Fruit fly (Drosophila melanogaster) whole organism, embryonic: ENCODE results near the gene CG15414.

Experiments
- Adf1 ChIP-seq: fragments of 200-800 bp; sonication (Bioruptor generic); IDR thresholded peaks from 2 replicates; pipeline ENCODE4 v1.3.6; 2022; ENCODE audit warnings: missing biosample characterization, missing genetic modification characterization
- BtbVII ChIP-seq: fragments of 200-800 bp; sonication (Bioruptor generic); optimal IDR thresholded peaks from 3 replicates; lab custom pipeline; 2017; ENCODE audit warnings: missing biosample characterization, mild to moderate bottlenecking, missing genetic modification characterization
- CG10654 ChIP-seq: fragments of 200-800 bp; sonication (Bioruptor generic); optimal IDR thresholded peaks from 2 replicates; lab custom pipeline; 2016; ENCODE audit warnings: missing biosample characterization, missing genetic modification characterization
- CG11560 ChIP-seq: fragments of 200-800 bp; sonication (Bioruptor generic); IDR thresholded peaks from 3 replicates; pipeline ENCODE4 v1.3.6; 2022; ENCODE audit warnings: missing biosample characterization, missing genetic modification characterization
- CG12769 ChIP-seq: fragments of 200-800 bp; sonication (Bioruptor generic); optimal IDR thresholded peaks from 2 replicates; lab custom pipeline; 2019; ENCODE audit warnings: missing biosample characterization, mild to moderate bottlenecking, missing genetic modification characterization, moderate library complexity
- CG12942 ChIP-seq: fragments of 200-800 bp; sonication (Bioruptor generic); optimal IDR thresholded peaks from 3 replicates; lab custom pipeline; 2016; ENCODE audit warnings: missing biosample characterization, missing genetic modification characterization
- CG13624 ChIP-seq: fragments of 200-800 bp; sonication (Bioruptor generic); optimal IDR thresholded peaks from 2 replicates; lab custom pipeline; 2016; ENCODE audit warnings: missing biosample characterization, missing genetic modification characterization
- CG15479 ChIP-seq: fragments of 200-800 bp; sonication (Bioruptor generic); optimal IDR thresholded peaks from 3 replicates; lab custom pipeline; 2019; ENCODE audit warnings: missing biosample characterization, mild to moderate bottlenecking, missing genetic modification characterization, moderate library complexity
- CG17385 ChIP-seq: fragments of 200-800 bp; sonication (Bioruptor generic); optimal IDR thresholded peaks from 3 replicates; lab custom pipeline; 2018; ENCODE audit warnings: missing biosample characterization, mild to moderate bottlenecking, missing genetic modification characterization
- CG17568 ChIP-seq: fragments of 200-800 bp; sonication (Bioruptor generic); optimal IDR thresholded peaks from 2 replicates; lab custom pipeline; 2018; ENCODE audit warnings: missing biosample characterization, mild to moderate bottlenecking, missing genetic modification characterization, moderate library complexity
- CG32767 ChIP-seq: fragments of 200-800 bp; sonication (Bioruptor generic); IDR thresholded peaks from 2 replicates; pipeline ENCODE4 v1.3.6; 2022; ENCODE audit warnings: missing biosample characterization, missing genetic modification characterization
- CG33213 ChIP-seq: fragments of 200-800 bp; sonication (Bioruptor generic); optimal IDR thresholded peaks from 3 replicates; lab custom pipeline; 2016; ENCODE audit warnings: missing biosample characterization, missing genetic modification characterization
- CG34376 ChIP-seq: fragments of 200-800 bp; sonication (Bioruptor generic); optimal IDR thresholded peaks from 2 replicates; lab custom pipeline; 2018; ENCODE audit warnings: missing biosample characterization, mild to moderate bottlenecking, missing genetic modification characterization
- CG4854 ChIP-seq: fragments of 200-800 bp; sonication (Bioruptor generic); optimal IDR thresholded peaks from 2 replicates; lab custom pipeline; 2016; ENCODE audit warnings: missing biosample characterization, missing genetic modification characterization, inconsistent platforms
- CG6813 ChIP-seq: fragments of 200-800 bp; sonication (Bioruptor generic); optimal IDR thresholded peaks from 2 replicates; lab custom pipeline; 2017; ENCODE audit warnings: missing biosample characterization, missing genetic modification characterization, mild to moderate bottlenecking, moderate library complexity, missing genetic modification reagents
- CG9932 ChIP-seq: fragments of 200-800 bp; sonication (Bioruptor generic); IDR thresholded peaks from 2 replicates; pipeline ENCODE4 v1.3.6; 2022; ENCODE audit warnings: missing biosample characterization, missing genetic modification characterization
- Dfd ChIP-seq, 2 experiments: fragments of >200 bp; optimal IDR thresholded peaks; 2 replicates each; lab custom pipeline; 2017; ENCODE audit warnings: missing biosample characterization in 2 of 2, missing genetic modification characterization in 2 of 2
- Ets65A ChIP-seq: fragments of 200-800 bp; sonication (Bioruptor generic); peaks from one replicate; lab custom pipeline; 2016; ENCODE audit warnings: missing biosample characterization, missing genetic modification characterization
- Hey ChIP-seq: fragments of 200-800 bp; sonication (Bioruptor generic); optimal IDR thresholded peaks from 3 replicates; lab custom pipeline; 2018; ENCODE audit warnings: missing biosample characterization, mild to moderate bottlenecking, missing genetic modification characterization
- Hr39 ChIP-seq: fragments of >200 bp; optimal IDR thresholded peaks from 2 replicates; lab custom pipeline; 2017
- Hsf ChIP-seq: fragments of 200-800 bp; sonication (Bioruptor generic); optimal IDR thresholded peaks from 3 replicates; lab custom pipeline; 2016; ENCODE audit warnings: missing biosample characterization, missing genetic modification characterization
- MBD-R2 ChIP-seq: fragments of 200-800 bp; sonication (Bioruptor generic); IDR thresholded peaks from 2 replicates; pipeline ENCODE4 v1.3.6; 2022; ENCODE audit warnings: missing biosample characterization, missing genetic modification characterization
- Mrtf ChIP-seq: fragments of 200-800 bp; sonication (Bioruptor generic); IDR thresholded peaks from 3 replicates; pipeline ENCODE4 v1.3.6; 2022; ENCODE audit warnings: missing biosample characterization, missing genetic modification characterization
- Pdp1 ChIP-seq, 2 experiments: fragments of 200-800 bp; sonication (Bioruptor generic); optimal IDR thresholded peaks; 3 replicates each; lab custom pipeline; 2016; ENCODE audit warnings: missing biosample characterization in 2 of 2, missing genetic modification characterization in 2 of 2, mild to moderate bottlenecking in 1 of 2, moderate library complexity in 1 of 2
- Rfx ChIP-seq: fragments of 200-800 bp; sonication (Bioruptor generic); IDR thresholded peaks from 2 replicates; pipeline ENCODE4 v1.3.6; 2022; ENCODE audit warnings: missing biosample characterization, missing genetic modification characterization
- Vsx1 ChIP-seq: fragments of 200-800 bp; sonication (Bioruptor generic); optimal IDR thresholded peaks from 2 replicates; lab custom pipeline; 2017; ENCODE audit warnings: missing biosample characterization, mild to moderate bottlenecking, missing genetic modification characterization, missing genetic modification reagents
- bsh ChIP-seq, 2 experiments: fragments of 200-800 bp; sonication (Bioruptor generic); optimal IDR thresholded peaks; 2 replicates each; lab custom pipeline; 2017 to 2018; ENCODE audit warnings: mild to moderate bottlenecking in 2 of 2, missing biosample characterization in 2 of 2, missing genetic modification characterization in 2 of 2, moderate library complexity in 1 of 2
- chinmo ChIP-seq: fragments of 200-800 bp; sonication (Bioruptor generic); IDR thresholded peaks from 4 replicates; pipeline ENCODE4 v1.3.6; 2022; ENCODE audit warnings: missing biosample characterization, missing genetic modification characterization; ENCODE audit not compliant: partially characterized antibody
- chm ChIP-seq: fragments of 200-800 bp; sonication (Bioruptor generic); IDR thresholded peaks from 2 replicates; pipeline ENCODE4 v1.3.6; 2022; ENCODE audit warnings: missing biosample characterization, missing genetic modification characterization
- ci ChIP-seq: fragments of 200-800 bp; sonication (Bioruptor generic); IDR thresholded peaks from 3 replicates; pipeline ENCODE4 v1.3.6; 2022; ENCODE audit warnings: missing biosample characterization, missing genetic modification characterization
- dimm ChIP-seq: fragments of 200-800 bp; sonication (Bioruptor generic); IDR thresholded peaks from 2 replicates; pipeline ENCODE4 v1.3.6; 2022; ENCODE audit warnings: missing biosample characterization, missing genetic modification characterization
- disco-r ChIP-seq: fragments of 200-800 bp; sonication (Bioruptor generic); optimal IDR thresholded peaks from 2 replicates; lab custom pipeline; 2016; ENCODE audit warnings: missing biosample characterization, missing genetic modification characterization
- ftz-f1 ChIP-seq: fragments of 200-800 bp; sonication (Bioruptor generic); optimal IDR thresholded peaks from 2 replicates; lab custom pipeline; 2016; ENCODE audit warnings: missing biosample characterization, missing genetic modification characterization
- lab ChIP-seq: fragments of 200-800 bp; sonication (Bioruptor generic); optimal IDR thresholded peaks from 3 replicates; lab custom pipeline; 2017; ENCODE audit warnings: missing biosample characterization, missing genetic modification characterization, mild to moderate bottlenecking, moderate library complexity, missing genetic modification reagents
- nau ChIP-seq: fragments of 200-800 bp; sonication (Bioruptor generic); optimal IDR thresholded peaks from 3 replicates; lab custom pipeline; 2017; ENCODE audit warnings: missing biosample characterization, mild to moderate bottlenecking, missing genetic modification characterization, missing genetic modification reagents
- nerfin-2 ChIP-seq: fragments of 200-800 bp; sonication (Bioruptor generic); IDR thresholded peaks from 2 replicates; pipeline ENCODE4 v1.3.6; 2022; ENCODE audit warnings: missing biosample characterization, missing genetic modification characterization; ENCODE audit not compliant: partially characterized antibody
- odd ChIP-seq: fragments of 200-800 bp; sonication (Bioruptor generic); optimal IDR thresholded peaks from 2 replicates; lab custom pipeline; 2017; ENCODE audit warnings: missing biosample characterization, mild to moderate bottlenecking, missing genetic modification characterization
- peb ChIP-seq: fragments of 200-800 bp; sonication (Bioruptor generic); IDR thresholded peaks from 2 replicates; pipeline ENCODE4 v1.3.6; 2022; ENCODE audit warnings: missing biosample characterization, missing genetic modification characterization
- pum ChIP-seq: fragments of 200-800 bp; sonication (Bioruptor generic); optimal IDR thresholded peaks from 2 replicates; lab custom pipeline; 2016; ENCODE audit warnings: missing biosample characterization, missing genetic modification characterization
- rib ChIP-seq: fragments of 200-800 bp; sonication (Bioruptor generic); IDR thresholded peaks from 2 replicates; pipeline ENCODE4 v1.3.6; 2022; ENCODE audit warnings: missing biosample characterization, missing genetic modification characterization
- row ChIP-seq: fragments of 200-800 bp; sonication (Bioruptor generic); IDR thresholded peaks from 3 replicates; pipeline ENCODE4 v1.3.6; 2022; ENCODE audit warnings: missing biosample characterization, missing genetic modification characterization
- sug ChIP-seq: fragments of 200-800 bp; optimal IDR thresholded peaks from 2 replicates; lab custom pipeline; 2019; ENCODE audit warnings: missing biosample characterization, mild to moderate bottlenecking, missing genetic modification characterization, moderate library complexity
- twi ChIP-seq: fragments of 200-800 bp; optimal IDR thresholded peaks from 2 replicates; lab custom pipeline; 2019; ENCODE audit warnings: missing biosample characterization, mild to moderate bottlenecking, missing genetic modification characterization, moderate library complexity
- vvl ChIP-seq: fragments of 200-800 bp; sonication (Bioruptor generic); IDR thresholded peaks from 2 replicates; pipeline ENCODE4 v1.3.6; 2022; ENCODE audit warnings: missing biosample characterization, missing genetic modification characterization
- wek ChIP-seq: fragments of 200-800 bp; sonication (Bioruptor generic); optimal IDR thresholded peaks from 3 replicates; lab custom pipeline; 2018; ENCODE audit warnings: missing biosample characterization, mild to moderate bottlenecking, missing genetic modification characterization, moderate library complexity

The CG15414 gene

DNA sequence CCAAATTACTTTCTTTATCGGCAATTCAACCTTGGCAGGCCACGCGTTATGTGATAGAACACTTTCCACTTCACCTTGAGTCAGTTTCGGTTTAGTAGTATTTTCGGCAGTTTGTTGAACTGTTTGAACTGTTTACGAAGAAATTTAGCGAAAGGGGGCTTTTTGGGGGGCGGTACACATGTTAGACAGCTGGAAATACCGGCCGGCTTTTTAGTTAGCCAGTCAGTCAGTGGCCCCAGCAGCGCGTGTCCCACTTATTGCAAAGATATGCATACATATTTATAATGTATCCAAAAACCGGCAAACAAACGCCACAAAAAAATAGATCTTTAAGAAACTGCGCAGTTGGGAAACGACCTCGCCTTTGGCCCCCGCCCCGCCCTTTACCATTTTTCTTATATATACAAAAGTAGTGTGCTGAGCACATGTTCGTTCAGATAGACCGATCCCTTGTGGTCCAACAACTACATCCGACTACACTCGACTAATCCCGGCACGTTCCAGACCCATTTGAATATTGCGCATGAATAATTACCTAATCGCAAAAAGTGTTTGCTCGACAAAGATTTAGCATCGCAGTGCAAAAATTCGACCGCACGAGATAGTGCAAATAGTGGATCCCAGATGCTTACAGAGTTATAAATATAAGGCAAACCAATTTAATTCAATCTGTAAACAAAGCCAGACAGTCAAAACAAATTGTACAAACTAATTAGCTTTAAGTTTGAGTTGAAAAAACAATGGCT, 11.0 kb downstream of the CG15414 start (continued):
- TF ChIP-seq MBD-R2 (GFP tag; lab: Robert Waterston, UW) = no peak; the same call in 1 of the 2 replicates
- TF ChIP-seq CG17568 = no peak
- TF ChIP-seq Hsf (GFP tag; lab: Kevin White, UChicago) = no peak
- no peak for TF ChIP-seq CG11560
- TF ChIP-seq CG33213 (GFP tag; lab: Kevin White, UChicago) = no peak
- no peak; the same call in 1 of the 2 replicates for TF ChIP-seq Rfx (GFP tag; lab: Robert Waterston, UW)
- peak; percentile 2 for TF ChIP-seq Vsx1 (GFP tag; lab: Kevin White, UChicago)
- TF ChIP-seq wek (GFP tag; lab: Kevin White, UChicago) = no peak
- TF ChIP-seq Pdp1 (GFP tag; optimal IDR thresholded peaks at IDR 0.05; lab: Kevin White, UChicago) = peak in 1 of 2 experiments; percentile 26
- TF ChIP-seq CG12942 (GFP tag; lab: Kevin White, UChicago) = no peak
- 0 out of 2 replicates have a peak, but pooled peaks have one; percentile 3 for TF ChIP-seq CG9932
- no peak for TF ChIP-seq dimm
- TF ChIP-seq Ets65A (GFP tag; lab: Kevin White, UChicago) = peak; percentile 38
- no peak for TF ChIP-seq peb (GFP tag; lab: Robert Waterston, UW)
- peak; percentile 14; the same call in 1 of the 2 replicates for TF ChIP-seq Adf1 (GFP tag; lab: Robert Waterston, UW)
- TF ChIP-seq Hr39 (lab: Kevin White, UChicago) = no peak
- no peak for TF ChIP-seq CG15479 (GFP tag; lab: Kevin White, UChicago)
- peak; percentile 52; the same call in 1 of the 3 replicates for TF ChIP-seq ci (GFP tag; lab: Robert Waterston, UW)
- TF ChIP-seq CG12769 (tag; lab: Kevin White, UChicago) = peak; percentile 83
- peak; percentile 2 for TF ChIP-seq nau (GFP tag; lab: Kevin White, UChicago)
- TF ChIP-seq vvl = peak; percentile 33; the same call in 1 of the 2 replicates
- peak; percentile 69; the same call in 1 of the 4 replicates for TF ChIP-seq chinmo (GFP tag; lab: Robert Waterston, UW)
- no peak for TF ChIP-seq CG4854 (GFP tag; lab: Kevin White, UChicago)
- TF ChIP-seq CG13624 = peak; percentile 95
- TF ChIP-seq twi = peak; percentile 86
- TF ChIP-seq row (GFP tag; lab: Robert Waterston, UW) = no peak
- TF ChIP-seq ftz-f1 (GFP tag; lab: Kevin White, UChicago) = no peak
- TF ChIP-seq CG34376 (GFP tag; lab: Kevin White, UChicago) = peak; percentile 11
- no peak for TF ChIP-seq CG10654
- TF ChIP-seq Mrtf (GFP tag; lab: Robert Waterston, UW) = no peak
- TF ChIP-seq CG6813 (GFP tag; lab: Kevin White, UChicago) = no peak
- peak; percentile 23 for TF ChIP-seq BtbVII (GFP tag; lab: Kevin White, UChicago)
- TF ChIP-seq nerfin-2 = no peak
- TF ChIP-seq lab (GFP tag; lab: Kevin White, UChicago) = peak; percentile 19
- TF ChIP-seq odd (GFP tag; lab: Kevin White, UChicago) = peak; percentile 2
- TF ChIP-seq Hey (tag; lab: Kevin White, UChicago) = peak; percentile 56
- TF ChIP-seq sug (tag; lab: Kevin White, UChicago) = peak; percentile 43
- TF ChIP-seq chm (GFP tag; lab: Robert Waterston, UW) = no peak
- peak; percentile 67; the same call in 1 of the 2 replicates for TF ChIP-seq CG32767 (GFP tag; lab: Robert Waterston, UW)
- no peak for TF ChIP-seq Dfd (GFP tag; optimal IDR thresholded peaks at IDR 0.05; lab: Kevin White, UChicago)
- no peak for TF ChIP-seq pum (GFP tag; lab: Kevin White, UChicago)
- TF ChIP-seq bsh (GFP tag; optimal IDR thresholded peaks at IDR 0.05; lab: Kevin White, UChicago) = no peak
- peak; percentile 49 for TF ChIP-seq rib (GFP tag; lab: Robert Waterston, UW)
- no peak for TF ChIP-seq CG17385 (GFP tag; lab: Kevin White, UChicago)
- TF ChIP-seq disco-r (GFP tag; lab: Kevin White, UChicago) = no peak
